Fruit fly (Drosophila melanogaster) whole organism, embryonic: ENCODE data around the gene Upf2.
A peak's percentile ranks its signal among the peaks of the same experiment; 100 is the strongest.

Experiments used
- ATbp ChIP-seq: fragments of 200-800 bp; sonication (Bioruptor generic); optimal IDR thresholded peaks from 2 replicates; lab custom pipeline; 2017; ENCODE audit warnings: missing biosample characterization, mild to moderate bottlenecking, missing genetic modification characterization, missing genetic modification reagents
- Ada2b ChIP-seq: fragments of 200-800 bp; sonication (Bioruptor generic); IDR thresholded peaks from 2 replicates; pipeline ENCODE4 v1.3.6; 2022; ENCODE audit warnings: missing biosample characterization, missing genetic modification characterization
- Atf6 ChIP-seq: fragments of 200-800 bp; sonication (Bioruptor generic); IDR thresholded peaks from 2 replicates; pipeline ENCODE4 v1.3.6; 2022; ENCODE audit warnings: missing biosample characterization, missing genetic modification characterization
- CG10366 ChIP-seq: fragments of 200-800 bp; sonication (Bioruptor generic); IDR thresholded peaks from 2 replicates; pipeline ENCODE4 v1.3.6; 2022; ENCODE audit warnings: missing biosample characterization, missing genetic modification characterization
- CG10959 ChIP-seq: fragments of 200-800 bp; sonication (Bioruptor generic); IDR thresholded peaks from 2 replicates; pipeline ENCODE4 v1.3.6; 2022; ENCODE audit warnings: missing biosample characterization, missing genetic modification characterization
- CG11085 ChIP-seq: fragments of 200-800 bp; sonication (Bioruptor generic); IDR thresholded peaks from 2 replicates; pipeline ENCODE4 v1.3.6; 2022; ENCODE audit warnings: missing biosample characterization, missing genetic modification characterization
- CG11398 ChIP-seq: fragments of 200-800 bp; sonication (Bioruptor generic); optimal IDR thresholded peaks from 2 replicates; lab custom pipeline; 2016; ENCODE audit warnings: missing biosample characterization, missing genetic modification characterization
- CG13624 ChIP-seq: fragments of 200-800 bp; sonication (Bioruptor generic); optimal IDR thresholded peaks from 2 replicates; lab custom pipeline; 2016; ENCODE audit warnings: missing biosample characterization, missing genetic modification characterization
- CG13894 ChIP-seq: fragments of 200-800 bp; sonication (Bioruptor generic); optimal IDR thresholded peaks from 3 replicates; lab custom pipeline; 2018; ENCODE audit warnings: missing biosample characterization, mild to moderate bottlenecking, missing genetic modification characterization, moderate library complexity
- CG18476 ChIP-seq: fragments of 200-800 bp; sonication (Bioruptor generic); optimal IDR thresholded peaks from 2 replicates; lab custom pipeline; 2016; ENCODE audit warnings: missing biosample characterization, mild to moderate bottlenecking, missing genetic modification characterization
- CG2116 ChIP-seq: fragments of 200-800 bp; sonication (Bioruptor generic); optimal IDR thresholded peaks from 3 replicates; lab custom pipeline; 2018; ENCODE audit warnings: missing biosample characterization, mild to moderate bottlenecking, missing genetic modification characterization
- CG3163 ChIP-seq: fragments of 200-800 bp; sonication (Bioruptor generic); optimal IDR thresholded peaks from 3 replicates; lab custom pipeline; 2016; ENCODE audit warnings: missing biosample characterization, missing genetic modification characterization
- CG34224 ChIP-seq: fragments of 200-800 bp; sonication (Bioruptor generic); IDR thresholded peaks from 3 replicates; pipeline ENCODE4 v1.3.6; 2022; ENCODE audit warnings: missing biosample characterization, missing genetic modification characterization; ENCODE audit not compliant: partially characterized antibody
- CG5245 ChIP-seq: fragments of 200-800 bp; sonication (Bioruptor generic); optimal IDR thresholded peaks from 3 replicates; lab custom pipeline; 2016; ENCODE audit warnings: missing biosample characterization, missing genetic modification characterization
- CG6654 ChIP-seq: fragments of 200-800 bp; sonication (Bioruptor generic); optimal IDR thresholded peaks from 2 replicates; lab custom pipeline; 2017; ENCODE audit warnings: missing biosample characterization, mild to moderate bottlenecking, missing genetic modification characterization
- CG6689 ChIP-seq: fragments of 200-800 bp; sonication (Bioruptor generic); IDR thresholded peaks from 2 replicates; pipeline ENCODE4 v1.3.6; 2022; ENCODE audit warnings: missing biosample characterization, missing genetic modification characterization
- CG6854 ChIP-seq: fragments of 200-800 bp; sonication (Bioruptor generic); optimal IDR thresholded peaks from 3 replicates; lab custom pipeline; 2017; ENCODE audit warnings: missing biosample characterization, mild to moderate bottlenecking, missing genetic modification characterization
- CG9609 ChIP-seq: fragments of 200-800 bp; sonication (Bioruptor generic); optimal IDR thresholded peaks from 3 replicates; lab custom pipeline; 2016; ENCODE audit warnings: missing biosample characterization, missing genetic modification characterization
- CG9817 ChIP-seq: fragments of 200-800 bp; sonication (Bioruptor generic); optimal IDR thresholded peaks from 2 replicates; lab custom pipeline; 2018; ENCODE audit warnings: missing biosample characterization, mild to moderate bottlenecking, missing genetic modification characterization, moderate library complexity
- CHES-1-like ChIP-seq: fragments of 200-800 bp; sonication (Bioruptor generic); optimal IDR thresholded peaks from 2 replicates; lab custom pipeline; 2016; ENCODE audit warnings: missing biosample characterization, missing genetic modification characterization
- Chrac-16 ChIP-seq: fragments of 200-800 bp; sonication (Bioruptor generic); optimal IDR thresholded peaks from 3 replicates; lab custom pipeline; 2016; ENCODE audit warnings: missing biosample characterization, missing genetic modification characterization
- CrebB ChIP-seq: fragments of 200-800 bp; sonication (Bioruptor generic); optimal IDR thresholded peaks from 3 replicates; lab custom pipeline; 2018; ENCODE audit warnings: missing biosample characterization, mild to moderate bottlenecking, missing genetic modification characterization
- Dbx ChIP-seq: fragments of 200-800 bp; sonication (Bioruptor generic); IDR thresholded peaks from 3 replicates; pipeline ENCODE4 v1.3.6; 2022; ENCODE audit warnings: missing biosample characterization, missing genetic modification characterization
- Drgx ChIP-seq: fragments of 200-800 bp; sonication (Bioruptor generic); IDR thresholded peaks from 2 replicates; pipeline ENCODE4 v1.3.6; 2022; ENCODE audit warnings: missing biosample characterization, missing genetic modification characterization
- Fer2 ChIP-seq: fragments of 200-800 bp; sonication (Bioruptor generic); optimal IDR thresholded peaks from 2 replicates; lab custom pipeline; 2018; ENCODE audit warnings: missing biosample characterization, mild to moderate bottlenecking, missing genetic modification characterization, moderate library complexity
- Fer3 ChIP-seq: fragments of 200-800 bp; sonication (Bioruptor generic); optimal IDR thresholded peaks from 2 replicates; lab custom pipeline; 2018; ENCODE audit warnings: missing biosample characterization, mild to moderate bottlenecking, missing genetic modification characterization, moderate library complexity
- HLH54F ChIP-seq: fragments of 200-800 bp; sonication (Bioruptor generic); optimal IDR thresholded peaks from 3 replicates; lab custom pipeline; 2016; ENCODE audit warnings: missing biosample characterization, missing genetic modification characterization
- HmgZ ChIP-seq: fragments of 200-800 bp; sonication (Bioruptor generic); optimal IDR thresholded peaks from 2 replicates; lab custom pipeline; 2018; ENCODE audit warnings: missing biosample characterization, mild to moderate bottlenecking, missing genetic modification characterization
- Meics ChIP-seq: fragments of 200-800 bp; sonication (Bioruptor generic); optimal IDR thresholded peaks from 2 replicates; lab custom pipeline; 2017; ENCODE audit warnings: missing biosample characterization, mild to moderate bottlenecking, missing genetic modification characterization
- NfI ChIP-seq: fragments of 200-800 bp; sonication (Bioruptor generic); optimal IDR thresholded peaks from 3 replicates; lab custom pipeline; 2018; ENCODE audit warnings: missing biosample characterization, mild to moderate bottlenecking, missing genetic modification characterization, moderate library complexity
- PHDP ChIP-seq: fragments of 200-800 bp; sonication (Bioruptor generic); optimal IDR thresholded peaks from 3 replicates; lab custom pipeline; 2018; ENCODE audit warnings: missing biosample characterization, mild to moderate bottlenecking, missing genetic modification characterization, moderate library complexity
- Sry-δ ChIP-seq: fragments of 200-800 bp; sonication (Bioruptor generic); optimal IDR thresholded peaks from 2 replicates; lab custom pipeline; 2016; ENCODE audit warnings: missing biosample characterization, missing genetic modification characterization
- btn ChIP-seq: fragments of 200-800 bp; sonication (Bioruptor generic); optimal IDR thresholded peaks from 2 replicates; lab custom pipeline; 2016; ENCODE audit warnings: missing biosample characterization, missing genetic modification characterization
- dm ChIP-seq: fragments of 200-800 bp; sonication (Bioruptor generic); optimal IDR thresholded peaks from 3 replicates; lab custom pipeline; 2016; ENCODE audit warnings: missing biosample characterization, missing genetic modification characterization
- dmrt99B ChIP-seq: fragments of 200-800 bp; sonication (Bioruptor generic); optimal IDR thresholded peaks from 2 replicates; lab custom pipeline; 2018; ENCODE audit warnings: missing biosample characterization, mild to moderate bottlenecking, missing genetic modification characterization, moderate library complexity
- emc ChIP-seq: fragments of 200-800 bp; sonication (Bioruptor generic); optimal IDR thresholded peaks from 2 replicates; lab custom pipeline; 2016; ENCODE audit warnings: missing biosample characterization, missing genetic modification characterization
- eyg ChIP-seq: fragments of 200-800 bp; sonication (Bioruptor generic); optimal IDR thresholded peaks from 3 replicates; lab custom pipeline; 2016; ENCODE audit warnings: missing biosample characterization, missing genetic modification characterization
- ftz-f1 ChIP-seq: fragments of 200-800 bp; sonication (Bioruptor generic); optimal IDR thresholded peaks from 2 replicates; lab custom pipeline; 2016; ENCODE audit warnings: missing biosample characterization, missing genetic modification characterization
- hkb ChIP-seq, 2 experiments: fragments of 200-800 bp in 1 of 2; fragments of >200 bp in 1 of 2; sonication (Bioruptor generic) in 1 of 2; IDR thresholded peaks in 1 of 2; optimal IDR thresholded peaks in 1 of 2; 2 replicates each; pipeline versions ENCODE4 v1.3.6 to Lab custom; 2017 to 2022; ENCODE audit warnings: missing biosample characterization in 1 of 2, missing genetic modification characterization in 1 of 2
- lbe ChIP-seq: fragments of 200-800 bp; sonication (Bioruptor generic); optimal IDR thresholded peaks from 2 replicates; lab custom pipeline; 2016; ENCODE audit warnings: missing biosample characterization, mild to moderate bottlenecking, missing genetic modification characterization
- nom ChIP-seq: fragments of 200-800 bp; sonication (Bioruptor generic); optimal IDR thresholded peaks from 2 replicates; lab custom pipeline; 2017; ENCODE audit warnings: missing biosample characterization, missing genetic modification characterization, mild to moderate bottlenecking, moderate library complexity, missing genetic modification reagents
- pan ChIP-seq, 4 experiments: fragments of >200 bp in 3 of 4; fragments of 200-800 bp in 1 of 4; sonication (Bioruptor generic) in 1 of 4; optimal IDR thresholded peaks in 3 of 4; IDR thresholded peaks in 1 of 4; 2 replicates each; pipeline versions ENCODE4 v1.3.6 to Lab custom; 2017 to 2022; ENCODE audit warnings: missing biosample characterization in 2 of 4, missing genetic modification characterization in 2 of 4, mixed read lengths in 1 of 4
- run ChIP-seq: fragments of 200-800 bp; sonication (Bioruptor generic); optimal IDR thresholded peaks from 3 replicates; lab custom pipeline; 2018; ENCODE audit warnings: missing biosample characterization, mild to moderate bottlenecking, missing genetic modification characterization
- seq ChIP-seq: fragments of 200-800 bp; sonication (Bioruptor generic); IDR thresholded peaks from 2 replicates; pipeline ENCODE4 v1.3.6; 2022; ENCODE audit warnings: missing biosample characterization, missing genetic modification characterization
- sim ChIP-seq: fragments of 200-800 bp; sonication (Bioruptor generic); IDR thresholded peaks from 2 replicates; pipeline ENCODE4 v1.3.6; 2022; ENCODE audit warnings: missing biosample characterization, missing genetic modification characterization
- tgo ChIP-seq: fragments of 200-800 bp; sonication (Bioruptor generic); IDR thresholded peaks from 3 replicates; pipeline ENCODE4 v1.3.6; 2022; ENCODE audit warnings: missing biosample characterization, missing genetic modification characterization
- vvl ChIP-seq: fragments of 200-800 bp; sonication (Bioruptor generic); IDR thresholded peaks from 2 replicates; pipeline ENCODE4 v1.3.6; 2022; ENCODE audit warnings: missing biosample characterization, missing genetic modification characterization

Upf2 gene

DNA sequence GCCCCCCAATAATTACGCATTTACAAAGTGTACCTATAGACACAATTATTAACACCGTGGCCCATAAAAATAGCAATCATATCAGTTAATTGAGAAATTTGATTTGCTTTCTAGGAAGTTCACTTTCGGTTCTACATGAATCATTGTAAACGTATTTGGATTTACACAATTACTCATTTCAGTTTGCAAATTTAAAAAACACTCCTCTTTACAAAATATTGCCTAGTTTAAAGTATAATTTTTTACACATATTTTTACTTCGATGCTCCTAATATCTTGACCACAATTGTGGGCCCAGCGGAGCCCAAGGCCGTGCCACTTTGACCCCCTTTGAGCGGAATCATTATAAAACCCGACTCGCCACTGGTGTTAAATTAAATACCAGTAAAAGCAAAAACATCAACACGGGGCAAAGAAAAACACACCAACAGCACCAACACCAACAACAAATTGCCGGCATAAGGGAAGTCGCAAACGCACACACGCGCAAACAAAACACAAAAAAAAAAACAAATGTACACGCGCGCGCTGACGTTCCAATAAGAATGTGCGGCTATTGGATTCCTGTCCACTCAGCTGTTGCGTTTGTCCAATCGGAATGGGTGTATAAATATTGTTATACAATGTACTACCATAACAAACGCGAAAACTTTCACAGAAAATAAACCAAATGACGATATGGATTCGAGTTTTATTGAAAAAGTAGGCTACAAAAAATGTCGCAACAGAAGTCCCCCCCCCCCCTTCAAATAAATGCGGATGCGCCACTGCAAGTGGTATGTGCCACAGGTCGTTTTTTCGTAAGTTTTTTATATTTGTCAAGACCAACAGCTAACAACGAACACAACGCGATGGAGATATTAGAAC, 39.4 kb upstream of the Upf2 start:
- TF ChIP-seq run (tag; lab: Kevin White, UChicago) = peak; percentile 42
- peak; percentile 18 for TF ChIP-seq CG6654 (GFP tag; lab: Kevin White, UChicago)
- TF ChIP-seq CG11398 = no peak
- peak; percentile 59 for TF ChIP-seq CG6854 (GFP tag; lab: Kevin White, UChicago)
- TF ChIP-seq emc (GFP tag; lab: Kevin White, UChicago) = peak; percentile 31
- TF ChIP-seq nom (GFP tag; lab: Kevin White, UChicago) = no peak
- TF ChIP-seq CG18476 (GFP tag; lab: Kevin White, UChicago) = peak; percentile 22
- TF ChIP-seq CG13624 (GFP tag; lab: Kevin White, UChicago) = peak; percentile 65
- peak; percentile 72 for TF ChIP-seq CG9817 (tag; lab: Kevin White, UChicago)
- peak; percentile 52 for TF ChIP-seq Ada2b (GFP tag; lab: Robert Waterston, UW)
- TF ChIP-seq pan (optimal IDR thresholded peaks at IDR 0.05; lab: Kevin White, UChicago) = no peak
- TF ChIP-seq pan (GFP tag; optimal IDR thresholded peaks at IDR 0.05 in 1 of 2, IDR thresholded peaks at IDR 0.05 in 1 of 2) = peak in 1 of 2 experiments; percentile 73
- TF ChIP-seq CG2116 = peak; percentile 59
- TF ChIP-seq HLH54F = peak; percentile 33
- peak; percentile 75 for TF ChIP-seq PHDP (tag; lab: Kevin White, UChicago)
- TF ChIP-seq btn (GFP tag; lab: Kevin White, UChicago) = peak; percentile 9
- TF ChIP-seq Dbx = peak; percentile 55; the same call in 1 of the 3 replicates
- peak; percentile 19 for TF ChIP-seq Fer2 (tag; lab: Kevin White, UChicago)
- peak; percentile 42 for TF ChIP-seq CG6689 (GFP tag; lab: Robert Waterston, UW)
- peak; percentile 74 for TF ChIP-seq dmrt99B (tag; lab: Kevin White, UChicago)
- TF ChIP-seq CG10959 = no peak
- peak; percentile 43 for TF ChIP-seq CG10366 (GFP tag; lab: Robert Waterston, UW)
- TF ChIP-seq sim (GFP tag; lab: Robert Waterston, UW) = 0 out of 2 replicates have a peak, but pooled peaks have one; percentile 23
- no peak for TF ChIP-seq CG5245
- peak; percentile 38 for TF ChIP-seq CrebB
- peak; percentile 47 for TF ChIP-seq Chrac-16 (GFP tag; lab: Kevin White, UChicago)
- TF ChIP-seq ftz-f1 (GFP tag; lab: Kevin White, UChicago) = peak; percentile 65
- peak; percentile 3 for TF ChIP-seq Sry-δ (GFP tag; lab: Kevin White, UChicago)
- TF ChIP-seq vvl (GFP tag; lab: Robert Waterston, UW) = peak; percentile 43; the same call in 1 of the 2 replicates
- TF ChIP-seq ATbp (GFP tag; lab: Kevin White, UChicago) = peak; percentile 18
- TF ChIP-seq seq (GFP tag; lab: Robert Waterston, UW) = peak; percentile 51; the same call in 1 of the 2 replicates
- TF ChIP-seq Meics (GFP tag; lab: Kevin White, UChicago) = peak; percentile 82
- TF ChIP-seq NfI (GFP tag; lab: Kevin White, UChicago) = peak; percentile 78
- TF ChIP-seq tgo (GFP tag; lab: Robert Waterston, UW) = peak; percentile 42; the same call in 2 of the 3 replicates
- peak; percentile 9; the same call in 1 of the 2 replicates for TF ChIP-seq Drgx (GFP tag; lab: Robert Waterston, UW)
- TF ChIP-seq lbe = no peak
- peak; percentile 20 for TF ChIP-seq CG3163
- TF ChIP-seq HmgZ = peak; percentile 64
- peak; percentile 7 for TF ChIP-seq eyg
- TF ChIP-seq CG11085 (GFP tag; lab: Robert Waterston, UW) = no peak
- TF ChIP-seq CG34224 = no peak
- no peak for TF ChIP-seq dm (GFP tag; lab: Kevin White, UChicago)
- peak; percentile 43 for TF ChIP-seq CG9609
- peak; percentile 70 for TF ChIP-seq Atf6 (GFP tag; lab: Robert Waterston, UW)
- TF ChIP-seq Fer3 = peak; percentile 71
- TF ChIP-seq hkb (optimal IDR thresholded peaks at IDR 0.05; lab: Kevin White, UChicago) = no peak
- TF ChIP-seq hkb (GFP tag; IDR thresholded peaks at IDR 0.05; lab: Robert Waterston, UW) = peak; percentile 62; the same call in 1 of the 2 replicates
- peak; percentile 64 for TF ChIP-seq CG13894 (tag; lab: Kevin White, UChicago)
- TF ChIP-seq CHES-1-like = peak; percentile 31
